Worm (Caenorhabditis elegans) whole organism, late embryonic: ENCODE results near the gene hcf-1.
A peak's percentile ranks its signal among the peaks of the same experiment; 100 is the strongest.

Experiments used
- C38D4.7 ChIP-seq: fragments of 200-800 bp; sonication (Bioruptor generic); optimal IDR thresholded peaks from 2 replicates; lab custom pipeline; 2018; ENCODE audit warnings: mild to moderate bottlenecking, missing genetic modification characterization, moderate library complexity, missing compliant biosample characterization
- ahr-1 ChIP-seq: sonication (generic microtip); optimal IDR thresholded peaks from 2 replicates; lab custom pipeline; 2016; ENCODE audit warnings: missing genetic modification characterization, missing compliant biosample characterization
- ama-1 ChIP-seq: fragments of 150-350 bp; optimal IDR thresholded peaks from 2 replicates; lab custom pipeline; 2014
- ceh-14 ChIP-seq: sonication (generic microtip); optimal IDR thresholded peaks from 2 replicates; lab custom pipeline; 2016; ENCODE audit warnings: missing genotype, missing genetic modification characterization, missing compliant biosample characterization
- ceh-18 ChIP-seq: sonication (generic microtip); optimal IDR thresholded peaks from 2 replicates; lab custom pipeline; 2016; ENCODE audit warnings: missing genetic modification characterization, missing compliant biosample characterization
- ceh-19 ChIP-seq: fragments of 200-800 bp; sonication (Bioruptor generic); optimal IDR thresholded peaks from 2 replicates; lab custom pipeline; 2018; ENCODE audit warnings: mild to moderate bottlenecking, missing genetic modification characterization, missing compliant biosample characterization
- ceh-2 ChIP-seq: sonication (generic microtip); optimal IDR thresholded peaks from 2 replicates; lab custom pipeline; 2016; ENCODE audit warnings: missing genotype, missing genetic modification characterization, missing compliant biosample characterization
- ceh-30 ChIP-seq: fragments of 150-350 bp; optimal IDR thresholded peaks from 2 replicates; lab custom pipeline; 2014; ENCODE audit warnings: missing biosample characterization, missing genetic modification characterization
- ceh-31 ChIP-seq: sonication (generic microtip); optimal IDR thresholded peaks from 2 replicates; lab custom pipeline; 2016; ENCODE audit warnings: missing genetic modification characterization, missing compliant biosample characterization
- ceh-34 ChIP-seq: sonication (generic microtip); optimal IDR thresholded peaks from 2 replicates; lab custom pipeline; 2016; ENCODE audit warnings: mild to moderate bottlenecking, missing genetic modification characterization, missing compliant biosample characterization
- ceh-9 ChIP-seq: sonication (generic microtip); optimal IDR thresholded peaks from 2 replicates; lab custom pipeline; 2016; ENCODE audit warnings: mild to moderate bottlenecking, missing genetic modification characterization, inconsistent platforms, missing compliant biosample characterization
- dve-1 ChIP-seq: sonication (generic microtip); optimal IDR thresholded peaks from 2 replicates; lab custom pipeline; 2017; ENCODE audit warnings: antibody characterized with exemption, mild to moderate bottlenecking, missing genetic modification characterization, missing compliant biosample characterization
- elt-2 ChIP-seq: sonication (generic microtip); optimal IDR thresholded peaks from 2 replicates; lab custom pipeline; 2016; ENCODE audit warnings: missing genetic modification reagents, missing genetic modification characterization, missing compliant biosample characterization
- ets-4 ChIP-seq: sonication (generic microtip); optimal IDR thresholded peaks from 2 replicates; lab custom pipeline; 2016; ENCODE audit warnings: missing genetic modification characterization, missing compliant biosample characterization
- fax-1 ChIP-seq: sonication (generic microtip); optimal IDR thresholded peaks from 2 replicates; lab custom pipeline; 2016; ENCODE audit warnings: missing genotype, missing genetic modification characterization, missing compliant biosample characterization
- fkh-10 ChIP-seq: fragments of 150-350 bp; optimal IDR thresholded peaks from 2 replicates; lab custom pipeline; 2014; ENCODE audit warnings: missing biosample characterization, missing genetic modification reagents, missing genetic modification characterization
- fkh-6 ChIP-seq: sonication (generic microtip); optimal IDR thresholded peaks from 2 replicates; lab custom pipeline; 2016; ENCODE audit warnings: missing genetic modification characterization, missing compliant biosample characterization
- gmeb-2 ChIP-seq: sonication (generic microtip); optimal IDR thresholded peaks from 2 replicates; lab custom pipeline; 2016; ENCODE audit warnings: missing genetic modification characterization, inconsistent platforms, missing compliant biosample characterization
- hlh-15 ChIP-seq: sonication (generic microtip); optimal IDR thresholded peaks from 2 replicates; lab custom pipeline; 2016; ENCODE audit warnings: missing genetic modification characterization, missing compliant biosample characterization
- hlh-30 ChIP-seq: sonication (generic microtip); optimal IDR thresholded peaks from 2 replicates; lab custom pipeline; 2017; ENCODE audit warnings: antibody characterized with exemption, missing genetic modification characterization, missing compliant biosample characterization; ENCODE audit not compliant: insufficient read depth
- hlh-6 ChIP-seq: sonication (generic microtip); optimal IDR thresholded peaks from 2 replicates; lab custom pipeline; 2016; ENCODE audit warnings: missing genotype, missing genetic modification characterization, missing compliant biosample characterization
- hlh-8 ChIP-seq: sonication (generic microtip); optimal IDR thresholded peaks from 2 replicates; lab custom pipeline; 2016; ENCODE audit warnings: missing genotype, missing genetic modification characterization, missing compliant biosample characterization
- madf-2 ChIP-seq: sonication (generic microtip); optimal IDR thresholded peaks from 2 replicates; lab custom pipeline; 2017; ENCODE audit warnings: missing genetic modification characterization, missing compliant biosample characterization
- mec-3 ChIP-seq: sonication (generic microtip); optimal IDR thresholded peaks from 2 replicates; lab custom pipeline; 2016; ENCODE audit warnings: borderline replicate concordance, missing genetic modification characterization, missing compliant biosample characterization
- nfya-1 ChIP-seq: sonication (generic microtip); optimal IDR thresholded peaks from 2 replicates; lab custom pipeline; 2017; ENCODE audit warnings: missing genetic modification characterization, mild to moderate bottlenecking, missing compliant biosample characterization, antibody characterized with exemption, moderate library complexity
- nhr-11 ChIP-seq: fragments of 150-350 bp; optimal IDR thresholded peaks from 2 replicates; lab custom pipeline; 2014; ENCODE audit warnings: missing biosample characterization, missing genetic modification characterization
- pat-9 ChIP-seq: fragments of 200-800 bp; sonication (Bioruptor generic); optimal IDR thresholded peaks from 2 replicates; lab custom pipeline; 2018; ENCODE audit warnings: mild to moderate bottlenecking, missing genetic modification characterization, moderate library complexity, missing compliant biosample characterization
- pax-1 ChIP-seq: fragments of 150-350 bp; optimal IDR thresholded peaks from 2 replicates; lab custom pipeline; 2014; ENCODE audit warnings: missing biosample characterization, missing genetic modification characterization
- pha-2 ChIP-seq: sonication (generic microtip); optimal IDR thresholded peaks from 2 replicates; lab custom pipeline; 2017; ENCODE audit warnings: mild to moderate bottlenecking, missing genetic modification characterization, missing compliant biosample characterization
- pqm-1 ChIP-seq: sonication (generic microtip); optimal IDR thresholded peaks from 2 replicates; lab custom pipeline; 2016; ENCODE audit warnings: missing genetic modification characterization, missing compliant biosample characterization
- pros-1 ChIP-seq: fragments of 150-350 bp; optimal IDR thresholded peaks from 2 replicates; lab custom pipeline; 2014; ENCODE audit warnings: missing biosample characterization, missing genetic modification reagents, missing genetic modification characterization
- rnt-1 ChIP-seq: sonication (generic microtip); optimal IDR thresholded peaks from 2 replicates; lab custom pipeline; 2016; ENCODE audit warnings: missing genetic modification characterization, missing compliant biosample characterization
- sdc-2 ChIP-seq: sonication (generic microtip); optimal IDR thresholded peaks from 2 replicates; lab custom pipeline; 2016; ENCODE audit warnings: missing genotype, missing genetic modification characterization, missing compliant biosample characterization
- sox-2 ChIP-seq: fragments of 200-800 bp; sonication (Bioruptor generic); IDR thresholded peaks from 2 replicates; pipeline ENCODE4 v1.3.6; 2022; ENCODE audit warnings: missing genetic modification reagents, missing genetic modification characterization, missing compliant biosample characterization
- syd-9 ChIP-seq: sonication (generic microtip); optimal IDR thresholded peaks from 2 replicates; lab custom pipeline; 2016; ENCODE audit warnings: mild to moderate bottlenecking, missing genetic modification characterization, moderate library complexity, missing compliant biosample characterization
- tbx-2 ChIP-seq: sonication (generic microtip); optimal IDR thresholded peaks from 2 replicates; lab custom pipeline; 2016; ENCODE audit warnings: missing genetic modification characterization, missing compliant biosample characterization
- tbx-7 ChIP-seq: sonication (generic microtip); optimal IDR thresholded peaks from 2 replicates; lab custom pipeline; 2016; ENCODE audit warnings: missing genotype, missing genetic modification characterization, missing compliant biosample characterization
- ttx-3 ChIP-seq: sonication (generic microtip); optimal IDR thresholded peaks from 2 replicates; lab custom pipeline; 2016; ENCODE audit warnings: missing genetic modification reagents, missing genetic modification characterization, missing compliant biosample characterization
- unc-3 ChIP-seq, 2 experiments: fragments of 200-800 bp in 1 of 2; sonication (Bioruptor generic) in 1 of 2; sonication (generic microtip) in 1 of 2; conservative IDR thresholded peaks in 1 of 2; optimal IDR thresholded peaks in 1 of 2; 2 replicates each; pipeline versions ENCODE4 v1.3.6 to Lab custom; 2016 to 2022; ENCODE audit warnings: missing compliant biosample characterization in 2 of 2, missing genetic modification characterization in 2 of 2, missing genetic modification reagents in 1 of 2
- unc-55 ChIP-seq: sonication (generic microtip); optimal IDR thresholded peaks from 2 replicates; lab custom pipeline; 2017; ENCODE audit warnings: missing biosample characterization, missing genetic modification reagents, missing genetic modification characterization
- unc-86 ChIP-seq: sonication (generic microtip); optimal IDR thresholded peaks from 2 replicates; lab custom pipeline; 2016; ENCODE audit warnings: missing genetic modification characterization, missing compliant biosample characterization
- ztf-16 ChIP-seq: sonication (generic microtip); optimal IDR thresholded peaks from 2 replicates; lab custom pipeline; 2017; ENCODE audit warnings: missing genetic modification characterization, missing compliant biosample characterization

hcf-1 gene

DNA sequence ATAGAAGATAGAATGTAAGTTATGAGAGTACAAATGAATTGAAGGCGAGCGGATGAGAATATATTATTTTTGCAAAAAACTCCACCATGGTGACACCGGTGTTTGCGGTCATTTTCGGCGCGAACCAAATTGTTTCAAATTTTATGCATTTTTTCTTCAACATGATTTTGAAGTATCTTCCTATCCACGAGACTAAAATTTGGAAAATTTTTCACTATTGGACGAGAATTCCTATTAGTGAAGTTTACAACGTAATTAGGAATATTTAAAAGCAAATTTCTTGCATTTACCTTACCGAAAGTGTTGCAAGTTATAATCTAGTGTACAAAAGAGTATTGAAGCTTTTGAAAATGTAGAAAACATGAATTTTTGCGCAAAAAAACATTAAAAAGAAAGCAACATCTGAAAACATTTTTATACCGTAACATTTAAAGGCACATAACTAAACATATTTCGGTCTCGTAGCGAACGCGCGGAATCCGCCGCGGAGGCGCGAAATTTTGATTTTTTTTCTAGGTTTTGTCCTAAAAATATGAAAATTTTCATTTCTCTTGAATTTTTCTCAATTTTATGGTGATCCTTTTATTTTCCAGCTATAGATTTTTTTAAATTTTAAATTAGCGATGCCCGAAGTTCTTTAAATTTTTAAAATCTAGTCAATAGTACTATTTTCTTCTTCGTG, 22.5 kb upstream of the hcf-1 start, which contains the start of gene sgo-1:
Gene sgo-1, minus strand, starts transcription at position 51 of the 682 bp plus-strand sequence.
- no peak for TF ChIP-seq fkh-6 (tag; lab: Kevin White, UChicago)
- TF ChIP-seq ceh-2 (tag; lab: Kevin White, UChicago), result no peak
- no peak for TF ChIP-seq tbx-7
- TF ChIP-seq hlh-8, result no peak
- no peak for TF ChIP-seq madf-2 (tag; lab: Kevin White, UChicago)
- TF ChIP-seq ceh-18, result no peak
- TF ChIP-seq nhr-11 (tag; lab: Kevin White, UChicago), result no peak
- TF ChIP-seq syd-9, result no peak
- no peak for TF ChIP-seq unc-86
- no peak for TF ChIP-seq elt-2
- no peak for TF ChIP-seq ceh-14
- no peak for TF ChIP-seq pqm-1
- no peak for TF ChIP-seq nfya-1 (tag; lab: Kevin White, UChicago)
- TF ChIP-seq ahr-1 (tag; lab: Kevin White, UChicago), result no peak
- TF ChIP-seq ets-4 (tag; lab: Kevin White, UChicago), result no peak

DNA sequence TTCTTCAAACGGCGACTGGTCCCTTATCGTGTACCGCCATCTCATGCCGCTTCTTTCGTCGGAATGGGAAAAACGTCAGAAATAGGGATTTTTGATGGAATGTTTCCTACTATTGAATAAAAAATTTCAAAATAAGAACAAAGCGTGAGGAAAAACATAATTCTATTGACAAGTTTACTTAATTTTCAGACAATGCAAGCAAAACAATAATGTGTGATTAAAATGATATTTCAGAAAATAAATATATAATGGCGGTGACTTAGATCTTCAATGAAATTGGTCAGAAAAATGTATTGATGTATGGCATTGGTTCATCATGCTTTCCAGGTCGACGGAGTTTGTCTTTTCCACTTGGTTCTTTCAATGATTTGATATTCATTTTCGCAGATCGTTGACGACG, 20.6 kb upstream of the hcf-1 start, which contains the start of gene ntp-1:
Gene ntp-1, minus strand, starts transcription at position 101 of the 400 bp plus-strand sequence.
- TF ChIP-seq sox-2 (GFP tag; lab: Robert Waterston, UW) (no peak), pax-1 (tag; lab: Kevin White, UChicago) (no peak), pqm-1 (no peak), ceh-2 (tag; lab: Kevin White, UChicago) (no peak), sdc-2 (tag; lab: Kevin White, UChicago) (no peak), fax-1 (tag; lab: Kevin White, UChicago) (no peak), ceh-34 (tag; lab: Kevin White, UChicago) (no peak), mec-3 (tag; lab: Kevin White, UChicago) (no peak), C38D4.7 (GFP tag; lab: Kevin White, UChicago) (no peak), unc-86 (no peak), gmeb-2 (tag; lab: Kevin White, UChicago) (no peak), ceh-14 (no peak), ets-4 (tag; lab: Kevin White, UChicago) (no peak), hlh-15 (tag; lab: Kevin White, UChicago) (no peak), elt-2 (no peak), fkh-10 (no peak), ceh-19 (GFP tag; lab: Kevin White, UChicago) (no peak), tbx-7 (no peak)

ce11 chrIV:7791821-7792446, 17.9 kb upstream of the hcf-1 start, which contains the start of gene C33H5.13:
TSS of gene C33H5.13 (minus strand) at chrIV:7792263.
- TF ChIP-seq ztf-16 (tag; lab: Kevin White, UChicago) (no peak), ama-1 (no peak), sox-2 (GFP tag; lab: Robert Waterston, UW) (no peak), ahr-1 (tag; lab: Kevin White, UChicago) (no peak), pha-2 (tag; lab: Kevin White, UChicago) (no peak), ceh-14 (no peak), pat-9 (tag; lab: Kevin White, UChicago) (no peak), hlh-6 (tag; lab: Kevin White, UChicago) (no peak), ceh-31 (tag; lab: Kevin White, UChicago) (no peak)

DNA sequence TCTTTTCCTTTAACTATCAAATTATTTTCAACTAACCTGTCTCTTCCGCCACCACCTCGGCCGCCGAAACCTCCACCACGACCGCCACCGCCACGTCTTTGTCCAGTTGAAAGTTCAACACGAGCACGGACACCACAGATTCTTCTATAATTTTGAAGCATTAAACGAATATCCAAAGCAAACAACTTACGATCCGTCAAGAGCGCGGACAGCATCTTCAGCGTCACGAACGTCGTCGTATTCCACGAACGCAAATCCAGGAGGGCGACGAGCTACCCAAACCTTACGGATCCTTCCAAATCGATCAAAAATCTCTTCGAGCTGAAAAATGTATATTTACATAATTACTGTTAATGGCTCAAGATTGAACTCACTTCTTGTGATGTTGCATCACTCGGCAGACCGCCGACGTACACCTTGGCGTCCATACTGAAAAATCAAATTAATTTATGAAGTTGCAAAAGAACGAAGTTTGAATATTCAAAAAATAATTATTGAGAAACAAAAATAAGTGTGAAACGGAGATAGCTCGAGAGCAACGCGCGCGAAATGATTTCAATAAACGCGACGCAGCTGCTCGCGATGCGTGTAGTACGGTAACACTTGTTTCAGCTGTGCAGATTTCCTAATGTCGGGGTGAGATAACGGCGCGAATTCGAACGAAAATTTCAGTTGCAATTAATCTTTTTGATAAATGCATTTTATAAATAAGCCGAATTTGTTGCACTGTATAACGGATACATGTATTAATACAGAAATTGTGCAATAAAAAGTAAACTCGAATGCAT, 16.9 kb upstream of the hcf-1 start, which contains the start of gene rsp-6:
Gene rsp-6, minus strand, starts transcription at position 429 of the 788 bp plus-strand sequence.
- TF ChIP-seq unc-86, result peak; percentile 60
- TF ChIP-seq unc-3 (GFP tag; conservative IDR thresholded peaks at IDR 0.05; lab: Robert Waterston, UW), result no peak; the same call in 1 of the 2 replicates
- no peak for TF ChIP-seq unc-3 (tag; optimal IDR thresholded peaks at IDR 0.05; lab: Kevin White, UChicago)
- peak; percentile 75 for TF ChIP-seq dve-1 (tag; lab: Kevin White, UChicago)
- no peak for TF ChIP-seq rnt-1 (tag; lab: Kevin White, UChicago)
- TF ChIP-seq ceh-9 (tag; lab: Kevin White, UChicago), result no peak
- no peak for TF ChIP-seq ceh-30 (tag; lab: Kevin White, UChicago)
- TF ChIP-seq ttx-3 (tag; lab: Kevin White, UChicago), result no peak
- TF ChIP-seq tbx-2 (tag; lab: Kevin White, UChicago), result peak; percentile 79
- TF ChIP-seq pros-1 (tag; lab: Kevin White, UChicago), result no peak
- TF ChIP-seq ceh-34 (tag; lab: Kevin White, UChicago), result peak; percentile 47
- peak; percentile 25 for TF ChIP-seq hlh-30 (tag; lab: Kevin White, UChicago)
- TF ChIP-seq fkh-10, result no peak
- TF ChIP-seq unc-55 (GFP tag; lab: Kevin White, UChicago), result peak; percentile 83
- TF ChIP-seq tbx-7, result no peak
- peak; percentile 95 for TF ChIP-seq nfya-1 (tag; lab: Kevin White, UChicago)
- peak; percentile 73 for TF ChIP-seq elt-2
- TF ChIP-seq ceh-2 (tag; lab: Kevin White, UChicago), result no peak
- no peak for TF ChIP-seq pha-2 (tag; lab: Kevin White, UChicago)
